Worm (Caenorhabditis elegans) whole organism, young adult: ENCODE measurements around the gene R04F11.3.

Experiments used
- F49E8.2 ChIP-seq: sonication (generic microtip); optimal IDR thresholded peaks from 3 replicates; lab custom pipeline; 2017; ENCODE audit warnings: missing genetic modification characterization, mild to moderate bottlenecking, missing compliant biosample characterization, antibody characterized with exemption, moderate library complexity; ENCODE audit not compliant: insufficient read depth
- ceh-58 ChIP-seq: fragments of 200-800 bp; sonication (Bioruptor generic); IDR thresholded peaks from 2 replicates; pipeline ENCODE4 v1.3.6; 2022; ENCODE audit warnings: missing genetic modification characterization, missing compliant biosample characterization
- unc-62 ChIP-seq: fragments of 150-350 bp; optimal IDR thresholded peaks from 2 replicates; lab custom pipeline; 2014; ENCODE audit warnings: missing biosample characterization, missing genetic modification reagents, missing genetic modification characterization
- ztf-26 ChIP-seq: sonication (generic microtip); optimal IDR thresholded peaks from 2 replicates; lab custom pipeline; 2017; ENCODE audit warnings: missing genetic modification characterization, missing compliant biosample characterization

DNA sequence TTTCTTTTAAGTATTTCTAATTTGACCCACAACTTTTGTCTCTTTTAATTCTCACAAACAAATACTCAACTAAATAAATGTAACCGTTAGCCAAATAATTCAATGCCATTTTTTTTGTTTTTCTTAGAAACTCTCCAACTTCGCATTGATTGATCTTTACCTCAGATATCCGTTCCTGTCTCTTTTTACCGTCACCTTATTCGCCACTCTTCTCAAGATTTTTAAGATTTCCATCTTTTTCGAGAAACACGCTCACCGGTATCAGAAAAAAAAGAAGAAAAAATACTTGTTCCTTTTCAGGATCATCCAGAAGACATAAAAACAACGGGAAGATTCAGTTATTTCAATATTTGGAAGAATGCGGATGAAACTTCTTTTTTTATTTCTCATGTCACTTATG, 41.4 kb upstream of the R04F11.3 start, which contains the start of gene F23H12.5:
- TF ChIP-seq F49E8.2 (tag; lab: Kevin White, UChicago) (no peak), ceh-58 (GFP tag; lab: Robert Waterston, UW) (no peak), unc-62 (no peak), ztf-26 (tag; lab: Kevin White, UChicago) (no peak)
